Fruit fly (Drosophila melanogaster) whole organism, larva: ENCODE measurements around the gene Fum1.

ENCODE experiments used
- noc ChIP-seq: fragments of 200-800 bp; sonication (Bioruptor generic); optimal IDR thresholded peaks from 3 replicates; lab custom pipeline; 2019; ENCODE audit warnings: missing biosample characterization, mild to moderate bottlenecking, missing genetic modification characterization, moderate library complexity

Gene Fum1

DNA sequence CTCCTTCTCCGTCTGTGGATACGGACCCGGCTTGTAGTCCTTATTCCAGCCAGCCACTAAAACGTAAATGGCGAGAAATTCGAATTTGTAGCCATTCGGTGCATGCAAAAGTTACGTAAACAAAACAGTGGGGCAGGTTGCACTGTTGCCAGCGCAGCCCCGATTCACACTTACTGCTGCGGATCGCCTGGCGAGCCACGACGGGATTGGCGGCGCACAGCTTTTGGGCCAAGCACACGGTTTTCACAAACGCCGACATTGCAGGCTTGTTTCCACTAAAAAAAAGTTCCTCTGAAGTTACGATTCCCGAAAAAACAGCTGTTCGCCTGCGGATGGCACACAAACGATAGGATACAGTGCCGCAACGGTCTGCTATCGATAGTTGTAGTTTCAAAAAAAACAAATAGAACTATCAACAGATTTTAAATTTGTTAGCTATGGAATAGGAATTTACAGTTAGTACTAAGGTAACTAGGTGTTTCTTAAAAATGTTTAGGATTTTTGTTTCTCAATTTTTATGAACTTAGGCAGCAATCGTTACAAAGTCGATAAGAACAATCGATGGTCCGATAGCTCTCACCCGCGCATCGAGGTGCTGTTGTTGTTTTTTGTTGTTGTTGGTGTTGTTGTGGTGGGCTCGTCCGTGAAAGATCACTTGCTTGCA lies at the start of gene Fum1:
Fum1 (plus strand) TSS at position 599 of the 664 bp plus-strand sequence.
- TF ChIP-seq noc (tag; lab: Kevin White, UChicago), result no peak

DNA sequence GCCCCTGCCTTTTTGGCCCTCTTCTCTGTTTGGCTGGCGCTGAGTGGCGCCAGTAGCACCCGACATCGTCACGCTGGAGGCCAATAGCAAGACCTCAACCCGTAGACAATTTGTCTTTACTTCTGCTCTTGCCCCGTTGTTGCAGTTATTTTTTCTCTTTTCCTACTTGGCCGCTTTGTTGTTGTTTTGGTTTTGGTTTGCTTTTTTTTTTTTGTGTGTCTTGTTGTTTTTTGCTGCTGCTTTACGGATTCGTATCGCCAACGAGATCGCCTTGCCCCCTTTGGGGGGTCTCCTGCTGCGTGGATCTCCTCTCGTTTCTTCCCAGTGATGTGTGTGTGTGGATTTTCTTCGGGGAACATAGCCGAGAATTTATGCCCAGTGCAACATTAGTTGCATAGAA lies 46.3 kb upstream of the Fum1 start:
- no peak for TF ChIP-seq noc (tag; lab: Kevin White, UChicago)

DNA sequence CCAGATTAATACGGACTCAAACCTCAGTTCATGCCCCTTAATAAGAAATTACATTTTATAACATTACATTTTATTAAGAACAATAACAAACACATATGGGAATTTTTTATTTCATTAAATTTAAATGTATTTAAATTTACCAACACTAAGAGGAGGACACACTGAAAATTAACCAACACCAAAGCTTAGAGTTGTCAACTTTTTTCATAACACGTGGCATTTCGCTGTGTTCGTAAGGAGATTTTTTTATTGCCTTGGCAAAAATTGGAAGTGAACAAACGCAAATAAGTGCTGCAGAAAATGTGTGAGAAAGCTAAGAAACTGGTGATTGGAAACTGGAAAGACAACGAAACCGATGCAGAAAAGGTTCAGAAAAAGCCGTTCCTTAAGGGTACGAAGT lies 44.6 kb upstream of the Fum1 start, which contains the start of gene CG14443:
CG14443 (plus strand) TSS at position 301 of the 400 bp plus-strand sequence.
- no peak for TF ChIP-seq noc (tag; lab: Kevin White, UChicago)

DNA sequence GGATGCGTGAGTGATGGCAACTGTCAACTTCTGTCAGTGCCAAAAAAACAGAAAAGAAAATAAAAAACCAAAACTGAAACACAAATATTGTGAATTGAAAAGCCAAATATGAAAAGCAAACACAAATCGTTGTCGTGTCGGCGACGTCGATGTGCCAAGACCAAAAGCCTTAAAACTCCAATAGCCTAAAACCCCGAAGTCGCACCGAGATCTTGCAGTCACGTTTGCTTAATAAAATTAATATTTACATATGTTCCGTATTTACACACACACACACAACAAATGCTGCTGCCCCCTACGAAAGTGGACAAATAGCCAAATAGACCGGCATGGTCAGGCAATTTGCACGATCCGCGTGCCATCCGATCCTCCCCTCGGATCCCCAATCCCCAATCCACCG lies 40.1 kb upstream of the Fum1 start:
- TF ChIP-seq noc (tag; lab: Kevin White, UChicago), result no peak

DNA sequence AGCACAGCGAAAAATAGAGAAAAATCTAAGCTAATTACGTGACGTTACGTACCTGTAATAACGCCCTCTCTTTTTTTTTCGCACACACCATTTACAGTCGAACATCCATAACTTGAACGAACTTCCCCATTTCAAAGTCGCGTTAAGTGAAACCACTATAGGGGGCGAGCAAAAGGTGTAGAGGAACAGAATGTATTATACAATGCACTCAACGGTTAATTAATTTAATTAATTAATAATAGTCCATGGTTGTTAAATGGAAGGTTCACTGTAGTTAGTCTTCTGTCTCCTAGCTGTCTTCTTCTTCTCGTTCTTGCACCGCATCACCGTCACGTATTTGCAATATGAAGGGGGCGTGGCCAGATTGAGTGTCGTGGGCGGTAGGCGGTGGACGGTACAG lies 36.6 kb upstream of the Fum1 start:
- no peak for TF ChIP-seq noc (tag; lab: Kevin White, UChicago)

DNA sequence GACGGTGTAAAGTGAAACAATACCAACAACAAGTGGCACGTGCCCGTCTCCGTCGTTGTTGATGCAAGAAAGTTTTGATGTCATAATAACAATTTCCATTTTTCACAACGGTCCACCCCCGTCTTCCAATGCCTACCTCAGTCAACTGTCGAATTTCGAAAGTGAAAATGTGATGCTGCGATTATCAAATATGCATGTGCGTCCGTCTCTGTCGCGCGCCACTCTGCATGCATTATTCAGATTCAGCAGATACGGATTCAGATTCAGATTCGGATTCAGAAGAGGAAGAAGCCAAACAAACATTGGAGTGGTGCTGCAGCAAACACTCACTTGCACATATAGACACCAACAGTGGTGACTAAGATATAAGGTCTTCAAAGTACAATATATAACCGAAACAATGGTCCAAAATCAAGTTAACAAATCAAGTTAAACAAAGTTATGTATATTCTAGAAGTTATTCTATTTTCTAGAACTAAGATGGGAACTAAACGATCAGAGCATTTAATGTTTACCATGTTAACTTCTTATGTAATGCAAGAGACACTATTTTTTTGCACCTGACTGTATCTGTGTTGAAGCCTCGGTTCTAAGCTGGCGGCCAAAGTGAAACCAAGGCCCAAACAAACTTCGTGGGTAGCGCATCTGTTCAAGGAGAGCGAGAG lies 35.5 kb upstream of the Fum1 start:
- no peak for TF ChIP-seq noc (tag; lab: Kevin White, UChicago)

DNA sequence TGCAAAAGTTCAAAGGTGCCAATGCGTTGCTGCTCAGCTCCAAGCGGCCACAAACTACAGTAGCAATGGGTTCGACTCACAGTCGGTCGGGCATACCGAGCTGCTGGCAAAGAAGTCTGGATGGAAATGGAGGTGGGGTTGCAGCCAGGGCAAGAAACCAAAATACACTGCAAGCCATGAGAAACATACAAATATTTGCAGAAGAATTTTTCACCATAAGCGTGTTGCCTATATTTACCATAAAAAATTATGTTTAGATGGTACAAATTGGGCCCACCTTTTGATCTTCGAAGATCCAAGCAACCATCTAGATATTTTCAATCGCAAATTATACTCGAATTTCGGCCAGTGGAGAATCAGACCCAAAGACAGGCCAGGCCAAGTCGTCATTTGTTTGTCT lies 31.4 kb upstream of the Fum1 start:
- no peak for TF ChIP-seq noc (tag; lab: Kevin White, UChicago)

DNA sequence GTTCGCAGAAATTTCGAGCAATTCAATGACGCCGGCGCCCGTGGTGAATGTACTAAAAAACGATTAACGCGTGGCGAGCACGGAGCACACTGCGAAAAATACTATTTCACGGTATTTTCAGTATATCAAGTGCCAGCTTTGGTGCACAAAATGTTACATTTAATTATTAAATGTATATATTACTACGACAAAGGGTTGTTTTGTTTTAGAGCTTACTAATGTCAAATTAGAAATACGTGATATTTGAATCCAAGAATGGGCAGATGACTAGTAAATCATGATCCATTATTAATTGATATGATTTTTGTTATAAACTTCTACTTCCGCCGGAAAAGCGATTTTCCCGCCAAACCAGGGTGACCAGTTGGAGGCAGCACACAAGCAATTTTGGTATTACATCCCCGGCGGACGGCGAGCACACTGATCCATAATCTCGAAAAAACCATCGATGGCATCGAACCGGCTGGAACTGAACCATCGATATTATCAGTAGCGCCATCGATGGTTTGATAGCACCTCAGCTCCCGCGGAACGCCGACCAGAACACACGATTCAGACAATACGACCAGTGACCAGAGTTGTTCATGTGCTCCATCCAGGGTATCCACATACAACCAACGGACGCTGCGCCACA lies 23.9 kb upstream of the Fum1 start, which contains the start of the genes CG3226 and Cdc7:
CG3226 (minus strand) TSS at position 51 of the 634 bp plus-strand sequence.
Cdc7 (plus strand) TSS at position 344 of the 634 bp plus-strand sequence.
- TF ChIP-seq noc (tag; lab: Kevin White, UChicago), result peak; percentile 66

DNA sequence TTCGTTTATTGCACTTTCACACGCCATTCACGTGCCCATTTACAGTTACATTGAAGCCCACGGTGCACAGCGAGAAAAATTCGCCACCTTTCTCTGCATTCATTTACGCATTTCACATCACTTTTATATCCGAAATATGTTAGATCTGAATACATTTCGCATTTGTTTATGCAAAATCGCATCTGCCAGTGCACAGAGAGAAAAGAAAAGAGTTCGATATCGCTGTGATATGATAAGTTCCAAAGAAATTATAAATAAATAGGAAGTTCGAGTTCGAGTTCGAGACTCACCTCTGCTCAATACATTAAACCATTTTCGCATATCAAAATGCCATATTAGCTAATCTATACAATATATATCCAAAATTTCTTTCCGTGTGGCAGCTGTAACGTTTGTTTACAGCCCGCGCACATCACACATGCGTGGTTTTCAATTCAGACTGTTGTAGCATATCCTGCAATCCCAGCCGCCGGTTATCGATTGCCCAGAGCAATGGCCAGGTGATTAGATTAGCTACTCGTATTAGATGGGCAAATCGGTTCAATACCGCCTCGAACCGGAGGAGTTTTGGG lies 22.1 kb upstream of the Fum1 start:
- TF ChIP-seq noc (tag; lab: Kevin White, UChicago), result peak; percentile 80

DNA sequence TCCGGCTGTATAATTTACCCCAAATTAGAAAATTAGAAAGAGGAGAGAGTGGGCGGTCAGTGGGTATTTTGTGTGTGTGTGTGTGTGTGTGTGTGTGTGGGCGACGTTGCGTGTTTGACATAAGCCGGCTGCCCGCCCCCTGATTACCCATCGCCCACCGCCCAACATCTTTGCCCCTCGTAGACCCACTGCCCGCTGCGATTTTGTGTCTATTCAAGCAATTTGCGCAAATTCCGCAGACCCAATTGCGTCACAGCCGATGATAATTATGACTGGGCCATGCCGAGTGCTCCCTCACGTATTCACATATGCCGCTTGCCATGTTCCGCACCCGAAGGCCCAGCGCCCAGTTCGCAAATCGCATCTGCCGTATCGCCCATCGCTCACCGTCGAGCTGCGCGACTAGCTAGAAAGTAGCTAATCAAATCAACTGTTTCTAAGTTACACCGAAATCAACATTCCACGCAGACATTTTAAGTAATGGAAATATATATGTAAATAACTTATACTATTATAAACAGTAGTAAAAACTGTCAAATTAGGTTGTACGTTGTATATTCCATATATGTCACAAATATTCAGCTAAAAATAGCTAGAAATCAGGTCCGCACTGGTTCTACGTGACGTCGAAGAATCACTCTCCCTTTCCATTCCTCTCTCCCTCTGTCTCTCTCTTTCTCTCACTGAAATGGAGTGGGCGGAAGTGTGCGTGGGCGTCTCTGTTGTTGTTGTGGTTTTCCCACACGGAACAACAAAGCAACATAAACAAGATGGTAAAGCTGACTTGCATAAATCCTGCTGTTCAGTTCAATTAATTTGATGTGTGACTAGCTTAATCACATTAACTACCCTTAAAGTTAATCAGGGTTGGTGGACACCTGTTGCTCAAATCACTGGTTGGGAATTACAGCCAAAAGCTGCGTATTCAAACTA lies 21.3 kb upstream of the Fum1 start:
- peak; percentile 74 for TF ChIP-seq noc (tag; lab: Kevin White, UChicago)

DNA sequence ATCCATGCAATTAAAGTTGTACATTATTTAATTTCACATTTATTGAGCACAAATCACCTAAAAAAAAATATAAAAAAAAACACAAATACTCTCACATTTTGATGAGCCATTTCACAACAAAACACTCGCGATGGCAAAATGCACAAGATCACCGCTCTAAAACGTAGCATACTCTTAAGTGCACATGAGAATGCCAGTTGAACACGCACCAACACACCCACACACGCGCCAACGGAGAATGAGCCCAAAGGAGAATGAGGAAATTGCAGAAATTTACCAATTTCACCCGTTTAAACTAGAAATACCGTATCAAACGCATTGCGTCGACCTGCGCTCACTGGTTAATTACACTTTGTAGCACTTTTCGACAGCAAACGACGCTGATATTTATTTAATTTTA lies 18.3 kb upstream of the Fum1 start:
- no peak for TF ChIP-seq noc (tag; lab: Kevin White, UChicago)

DNA sequence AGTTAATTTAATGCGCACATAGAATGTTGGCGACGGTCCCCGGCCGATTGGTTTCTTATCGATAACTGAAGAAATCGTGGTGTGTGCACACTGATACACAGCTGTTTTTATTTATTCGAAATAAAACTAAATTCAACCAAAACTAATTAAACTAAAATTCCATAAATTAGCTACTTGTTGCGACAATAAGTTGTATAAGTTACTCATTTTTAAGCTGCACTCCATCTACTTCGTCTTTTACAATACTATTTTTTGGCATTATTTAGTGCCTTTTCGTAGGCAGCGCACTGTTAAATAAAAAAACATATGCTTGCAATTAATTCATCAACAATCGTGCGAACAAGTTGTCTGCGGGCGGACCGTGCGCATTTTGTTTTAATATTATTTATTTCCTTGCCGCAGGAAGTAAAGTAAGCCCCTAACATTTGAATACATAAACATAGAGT lies 16.8 kb upstream of the Fum1 start, which contains the start of the genes CG3224 and Ctr1A:
CG3224 (minus strand) TSS at position 71 of the 446 bp plus-strand sequence.
Ctr1A (plus strand) TSS at position 256 of the 446 bp plus-strand sequence.
- peak; percentile 14 for TF ChIP-seq noc (tag; lab: Kevin White, UChicago)

DNA sequence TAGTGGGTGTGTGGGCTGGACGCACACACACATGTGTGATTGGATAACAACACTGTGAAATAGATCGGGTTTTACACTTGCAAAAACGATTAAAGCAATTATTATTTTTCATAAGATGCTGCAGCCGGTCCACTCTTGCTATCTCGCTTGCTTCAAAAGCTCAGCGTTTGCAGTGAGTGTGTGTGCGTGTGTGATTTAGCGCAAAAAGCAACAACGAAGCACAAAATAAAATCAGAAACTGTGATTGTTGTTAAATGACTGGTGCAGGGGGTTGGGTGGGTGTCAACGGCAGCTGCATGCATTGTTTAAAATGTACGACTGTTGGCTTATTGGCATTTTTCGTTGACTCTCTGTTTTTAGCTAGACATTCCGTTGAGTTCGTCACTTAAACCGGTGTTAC lies 16.3 kb upstream of the Fum1 start:
- no peak for TF ChIP-seq noc (tag; lab: Kevin White, UChicago)

DNA sequence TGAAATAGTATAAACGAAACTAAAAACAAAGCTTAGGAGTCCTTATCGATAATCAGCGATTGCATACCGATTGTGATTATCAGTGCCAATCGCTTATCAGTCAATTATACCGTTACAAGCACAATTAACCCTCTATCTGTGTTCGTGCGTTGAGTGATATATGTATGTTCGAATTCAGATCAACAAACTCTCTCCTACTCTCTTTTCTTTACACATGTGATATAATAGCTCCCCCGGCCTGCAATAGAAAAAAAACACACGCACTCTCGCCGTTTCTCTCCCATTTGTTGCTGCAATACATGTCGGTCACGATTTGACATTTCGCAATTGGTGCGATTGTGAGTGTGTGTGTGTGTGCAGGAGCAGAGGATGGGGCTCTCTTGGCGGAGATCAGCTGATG lies 15.8 kb upstream of the Fum1 start:
- TF ChIP-seq noc (tag; lab: Kevin White, UChicago), result no peak
